Worm (Caenorhabditis elegans) whole organism, L2 larva: ENCODE measurements around the gene F28H6.8.

Source experiments
- C34F6.9 ChIP-seq: fragments of 150-350 bp; optimal IDR thresholded peaks from 2 replicates; lab custom pipeline; 2014; ENCODE audit warnings: missing biosample characterization, missing genetic modification characterization
- F13H6.1 ChIP-seq: sonication (generic microtip); optimal IDR thresholded peaks from 2 replicates; lab custom pipeline; 2016; ENCODE audit warnings: missing genetic modification characterization, missing compliant biosample characterization
- Y55F3AM.14 ChIP-seq: fragments of 200-800 bp; sonication (Bioruptor generic); optimal IDR thresholded peaks from 2 replicates; lab custom pipeline; 2018; ENCODE audit warnings: mild to moderate bottlenecking, missing genetic modification characterization, missing compliant biosample characterization
- alr-1 ChIP-seq: fragments of 150-350 bp; optimal IDR thresholded peaks from 2 replicates; lab custom pipeline; 2014; ENCODE audit warnings: missing biosample characterization, missing genetic modification characterization
- ama-1 ChIP-seq: fragments of 150-350 bp; optimal IDR thresholded peaks from 2 replicates; lab custom pipeline; 2018; ENCODE audit warnings: inconsistent platforms
- blmp-1 ChIP-seq: sonication (generic microtip); optimal IDR thresholded peaks from 2 replicates; lab custom pipeline; 2017; ENCODE audit warnings: missing genetic modification characterization, mild to moderate bottlenecking, missing compliant biosample characterization, antibody characterized with exemption, moderate library complexity; ENCODE audit not compliant: insufficient read depth
- ceh-16 ChIP-seq: fragments of 150-350 bp; optimal IDR thresholded peaks from 2 replicates; lab custom pipeline; 2014; ENCODE audit warnings: missing biosample characterization, missing genetic modification characterization
- ceh-82 ChIP-seq: fragments of 150-350 bp; optimal IDR thresholded peaks from 2 replicates; lab custom pipeline; 2014; ENCODE audit warnings: missing biosample characterization, missing genetic modification characterization
- crh-2 ChIP-seq: sonication (generic microtip); optimal IDR thresholded peaks from 2 replicates; lab custom pipeline; 2017; ENCODE audit warnings: missing biosample characterization, missing genetic modification characterization
- dmd-4 ChIP-seq: sonication (generic microtip); optimal IDR thresholded peaks from 2 replicates; lab custom pipeline; 2017; ENCODE audit warnings: missing biosample characterization, missing genetic modification characterization
- egl-27 ChIP-seq: sonication (generic microtip); optimal IDR thresholded peaks from 3 replicates; lab custom pipeline; 2017; ENCODE audit warnings: missing biosample characterization, missing genetic modification reagents, missing genetic modification characterization
- elt-3 ChIP-seq: sonication (generic microtip); optimal IDR thresholded peaks from 2 replicates; lab custom pipeline; 2017; ENCODE audit warnings: missing biosample characterization, missing genetic modification characterization
- fos-1 ChIP-seq: fragments of 150-350 bp; optimal IDR thresholded peaks from 2 replicates; lab custom pipeline; 2014; ENCODE audit warnings: missing biosample characterization, missing genetic modification characterization
- gmeb-1 ChIP-seq: fragments of 150-350 bp; optimal IDR thresholded peaks from 2 replicates; lab custom pipeline; 2014; ENCODE audit warnings: missing biosample characterization, missing genetic modification characterization
- lin-11 ChIP-seq: fragments of 150-350 bp; sonication (generic microtip); optimal IDR thresholded peaks from 2 replicates; lab custom pipeline; 2014; ENCODE audit warnings: missing biosample characterization, missing genetic modification characterization, inconsistent platforms, mixed read lengths
- lin-13 ChIP-seq: fragments of 150-350 bp; optimal IDR thresholded peaks from 2 replicates; lab custom pipeline; 2014; ENCODE audit warnings: missing biosample characterization, missing genetic modification reagents, missing genetic modification characterization
- lin-39 ChIP-seq: fragments of 150-350 bp; optimal IDR thresholded peaks from 2 replicates; lab custom pipeline; 2014; ENCODE audit warnings: missing biosample characterization, missing genetic modification reagents, missing genetic modification characterization
- lsy-2 ChIP-seq, 2 experiments: fragments of 150-350 bp in 1 of 2; sonication (generic microtip) in 1 of 2; optimal IDR thresholded peaks; 2 replicates each; lab custom pipeline; 2014 to 2017; ENCODE audit warnings: missing biosample characterization in 2 of 2, missing genetic modification characterization in 2 of 2
- mab-5 ChIP-seq: fragments of 150-350 bp; optimal IDR thresholded peaks from 2 replicates; lab custom pipeline; 2014; ENCODE audit warnings: missing biosample characterization, missing genetic modification characterization
- mbf-1 ChIP-seq: sonication (generic microtip); optimal IDR thresholded peaks from 2 replicates; lab custom pipeline; 2017; ENCODE audit warnings: missing biosample characterization, missing genetic modification characterization
- mdl-1 ChIP-seq, 2 experiments: fragments of 150-350 bp in 1 of 2; sonication (generic microtip) in 1 of 2; optimal IDR thresholded peaks; 2 replicates each; lab custom pipeline; 2017; ENCODE audit warnings: missing biosample characterization in 2 of 2, missing genetic modification characterization in 2 of 2
- nhr-10 ChIP-seq: sonication (generic microtip); optimal IDR thresholded peaks from 2 replicates; lab custom pipeline; 2017; ENCODE audit warnings: missing biosample characterization, missing genetic modification characterization
- nhr-11 ChIP-seq: fragments of 150-350 bp; optimal IDR thresholded peaks from 2 replicates; lab custom pipeline; 2014; ENCODE audit warnings: missing biosample characterization, missing genetic modification characterization
- nhr-129 ChIP-seq: fragments of 150-350 bp; optimal IDR thresholded peaks from 2 replicates; lab custom pipeline; 2014; ENCODE audit warnings: missing biosample characterization, missing genetic modification characterization
- nhr-21 ChIP-seq: fragments of 150-350 bp; optimal IDR thresholded peaks from 2 replicates; lab custom pipeline; 2014; ENCODE audit warnings: missing biosample characterization, missing genetic modification characterization
- nhr-237 ChIP-seq: fragments of 150-350 bp; optimal IDR thresholded peaks from 2 replicates; lab custom pipeline; 2014; ENCODE audit warnings: missing biosample characterization, missing genetic modification characterization
- nhr-25 ChIP-seq: fragments of 150-350 bp; sonication (generic microtip); optimal IDR thresholded peaks from 3 replicates; lab custom pipeline; 2014; ENCODE audit warnings: missing biosample characterization, missing genetic modification characterization
- nhr-6 ChIP-seq: fragments of 150-350 bp; optimal IDR thresholded peaks from 2 replicates; lab custom pipeline; 2014; ENCODE audit warnings: missing biosample characterization, missing genetic modification characterization
- nhr-77 ChIP-seq: fragments of 150-350 bp; optimal IDR thresholded peaks from 2 replicates; lab custom pipeline; 2014; ENCODE audit warnings: missing biosample characterization, missing genetic modification characterization
- peb-1 ChIP-seq: fragments of 150-350 bp; optimal IDR thresholded peaks from 2 replicates; lab custom pipeline; 2014; ENCODE audit warnings: missing biosample characterization, missing genetic modification characterization
- sem-4 ChIP-seq: fragments of 150-350 bp; optimal IDR thresholded peaks from 2 replicates; lab custom pipeline; 2014; ENCODE audit warnings: missing biosample characterization, missing genetic modification reagents, missing genetic modification characterization
- skn-1 ChIP-seq: sonication (generic microtip); optimal IDR thresholded peaks from 2 replicates; lab custom pipeline; 2017; ENCODE audit warnings: missing biosample characterization, missing genetic modification characterization
- sma-3 ChIP-seq: sonication (generic microtip); optimal IDR thresholded peaks from 2 replicates; lab custom pipeline; 2016; ENCODE audit warnings: missing genetic modification reagents, missing genetic modification characterization, missing compliant biosample characterization
- sma-9 ChIP-seq, 2 experiments: fragments of 150-350 bp in 1 of 2; sonication (generic microtip) in 1 of 2; optimal IDR thresholded peaks; 2 replicates each; lab custom pipeline; 2014 to 2016; ENCODE audit warnings: missing genetic modification characterization in 2 of 2, mild to moderate bottlenecking in 1 of 2, missing biosample characterization in 1 of 2, missing compliant biosample characterization in 1 of 2, missing genetic modification reagents in 1 of 2, moderate library complexity in 1 of 2
- snpc-4 ChIP-seq: fragments of 150-350 bp; optimal IDR thresholded peaks from 2 replicates; lab custom pipeline; 2014; ENCODE audit warnings: missing biosample characterization, missing genetic modification characterization
- unc-39 ChIP-seq: fragments of 150-350 bp; optimal IDR thresholded peaks from 2 replicates; lab custom pipeline; 2014; ENCODE audit warnings: missing biosample characterization, missing genetic modification characterization
- unc-55 ChIP-seq: fragments of 150-350 bp; sonication (generic microtip); optimal IDR thresholded peaks from 3 replicates; lab custom pipeline; 2014; ENCODE audit warnings: missing biosample characterization, missing genetic modification reagents, missing genetic modification characterization
- unc-62 ChIP-seq: fragments of 150-350 bp; optimal IDR thresholded peaks from 2 replicates; lab custom pipeline; 2014; ENCODE audit warnings: missing biosample characterization, missing genetic modification reagents, missing genetic modification characterization
- zag-1 ChIP-seq: fragments of 150-350 bp; optimal IDR thresholded peaks from 2 replicates; lab custom pipeline; 2014; ENCODE audit warnings: missing biosample characterization, missing genetic modification characterization
- ztf-1 ChIP-seq: fragments of 200-800 bp; sonication (Bioruptor generic); conservative IDR thresholded peaks from 2 replicates; pipeline ENCODE4 v1.3.6; 2022; ENCODE audit warnings: missing genetic modification characterization, missing compliant biosample characterization
- ztf-11 ChIP-seq: sonication (generic microtip); optimal IDR thresholded peaks from 2 replicates; lab custom pipeline; 2017; ENCODE audit warnings: missing biosample characterization, missing genetic modification characterization
- ztf-4 ChIP-seq: fragments of 150-350 bp; optimal IDR thresholded peaks from 2 replicates; lab custom pipeline; 2014; ENCODE audit warnings: missing biosample characterization, missing genetic modification characterization

Gene F28H6.8

ce11 chrX:14169569-14170031, 35.5 kb upstream of the F28H6.8 start, which contains the start of gene sym-4:
Gene sym-4, minus strand, starts transcription at chrX:14169619.
- TF ChIP-seq Y55F3AM.14 (peak; percentile 5), fos-1 (peak; percentile 99), lin-13 (GFP tag; lab: Kevin White, UChicago) (peak; percentile 92), nhr-237 (tag; lab: Kevin White, UChicago) (peak; percentile 34), ama-1 (lab: Kevin White, UChicago) (peak; percentile 30), elt-3 (no peak), nhr-77 (peak; percentile 34), unc-62 (no peak), mab-5 (peak; percentile 81), nhr-129 (tag; lab: Kevin White, UChicago) (peak; percentile 97), nhr-11 (tag; lab: Kevin White, UChicago) (peak; percentile 51), F13H6.1 (tag; lab: Kevin White, UChicago) (peak; percentile 90), sma-3 (GFP tag; lab: Kevin White, UChicago) (peak; percentile 96), ztf-1 (no peak), C34F6.9 (tag; lab: Kevin White, UChicago) (peak; percentile 98), lin-39 (no peak), blmp-1 (tag; lab: Kevin White, UChicago) (peak; percentile 80), lsy-2 (tag; optimal IDR thresholded peaks at IDR 0.05; lab: Kevin White, UChicago) (peak; percentile 35 to 90), lin-11 (tag; lab: Kevin White, UChicago) (peak; percentile 74), nhr-6 (peak; percentile 76), snpc-4 (peak; percentile 78), gmeb-1 (tag; lab: Kevin White, UChicago) (peak; percentile 81), dmd-4 (no peak), nhr-25 (peak; percentile 91), egl-27 (peak; percentile 83), alr-1 (tag; lab: Kevin White, UChicago) (no peak), sem-4 (peak; percentile 87), mdl-1 (tag; optimal IDR thresholded peaks at IDR 0.05; lab: Kevin White, UChicago) (peak; percentile 55 to 88), ztf-11 (tag; lab: Kevin White, UChicago) (no peak), zag-1 (tag; lab: Kevin White, UChicago) (peak; percentile 92), unc-55 (GFP tag; lab: Kevin White, UChicago) (peak; percentile 96), ztf-4 (peak; percentile 84), crh-2 (tag; lab: Kevin White, UChicago) (peak; percentile 96), unc-39 (no peak), mbf-1 (tag; lab: Kevin White, UChicago) (no peak), ceh-16 (tag; lab: Kevin White, UChicago) (no peak), skn-1 (peak; percentile 8), sma-9 (GFP tag; optimal IDR thresholded peaks at IDR 0.05; lab: Kevin White, UChicago) (peak; percentile 93), sma-9 (tag; optimal IDR thresholded peaks at IDR 0.05; lab: Kevin White, UChicago) (no peak), nhr-10 (peak; percentile 22), nhr-21 (tag; lab: Kevin White, UChicago) (peak; percentile 94), peb-1 (tag; lab: Kevin White, UChicago) (peak; percentile 12), ceh-82 (peak; percentile 32)

DNA sequence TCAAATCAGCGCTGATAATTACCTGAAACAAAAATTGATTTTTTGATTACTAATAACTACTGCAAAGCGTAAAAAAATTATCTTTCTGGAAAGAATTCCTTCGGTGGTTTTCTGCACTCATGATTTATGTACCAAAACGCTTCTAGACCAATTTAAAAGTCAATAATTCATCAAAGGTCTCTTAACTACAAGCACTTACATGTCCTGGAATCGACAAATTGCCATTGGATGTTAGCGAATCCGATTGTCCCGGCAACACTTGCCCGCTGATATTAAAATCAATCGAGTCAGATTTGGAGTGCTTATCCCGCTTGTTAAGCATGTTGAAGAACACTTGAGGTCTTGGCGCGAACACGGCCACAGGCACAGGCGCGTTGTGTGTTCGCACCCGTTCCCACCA, 31.0 kb upstream of the F28H6.8 start:
- no peak for TF ChIP-seq nhr-237 (tag; lab: Kevin White, UChicago)
- no peak for TF ChIP-seq nhr-25
- TF ChIP-seq alr-1 (tag; lab: Kevin White, UChicago) = no peak
- no peak for TF ChIP-seq ama-1 (lab: Kevin White, UChicago)

ce11 chrX:14164234-14164633, 30.1 kb upstream of the F28H6.8 start, which contains the start of gene vha-20:
Gene vha-20, minus strand, starts transcription at chrX:14164506.
- TF ChIP-seq dmd-4 = no peak
- TF ChIP-seq ama-1 (lab: Kevin White, UChicago) = peak; percentile 51
